Worm (Caenorhabditis elegans) whole organism, L2 larva: ENCODE data around the gene symk-1.

Source experiments
- F13H6.1 ChIP-seq: sonication (generic microtip); optimal IDR thresholded peaks from 2 replicates; lab custom pipeline; 2016; ENCODE audit warnings: missing genetic modification characterization, missing compliant biosample characterization
- R02D3.7 ChIP-seq: fragments of 150-350 bp; optimal IDR thresholded peaks from 2 replicates; lab custom pipeline; 2014; ENCODE audit warnings: missing biosample characterization, missing genetic modification characterization
- Y55F3AM.14 ChIP-seq: fragments of 200-800 bp; sonication (Bioruptor generic); optimal IDR thresholded peaks from 2 replicates; lab custom pipeline; 2018; ENCODE audit warnings: mild to moderate bottlenecking, missing genetic modification characterization, missing compliant biosample characterization
- alr-1 ChIP-seq: fragments of 150-350 bp; optimal IDR thresholded peaks from 2 replicates; lab custom pipeline; 2014; ENCODE audit warnings: missing biosample characterization, missing genetic modification characterization
- aly-2 ChIP-seq: fragments of 150-350 bp; optimal IDR thresholded peaks from 2 replicates; lab custom pipeline; 2014; ENCODE audit warnings: missing biosample characterization, missing genetic modification characterization
- blmp-1 ChIP-seq: sonication (generic microtip); optimal IDR thresholded peaks from 2 replicates; lab custom pipeline; 2017; ENCODE audit warnings: missing genetic modification characterization, mild to moderate bottlenecking, missing compliant biosample characterization, antibody characterized with exemption, moderate library complexity; ENCODE audit not compliant: insufficient read depth
- ceh-16 ChIP-seq: fragments of 150-350 bp; optimal IDR thresholded peaks from 2 replicates; lab custom pipeline; 2014; ENCODE audit warnings: missing biosample characterization, missing genetic modification characterization
- ceh-82 ChIP-seq: fragments of 150-350 bp; optimal IDR thresholded peaks from 2 replicates; lab custom pipeline; 2014; ENCODE audit warnings: missing biosample characterization, missing genetic modification characterization
- crh-2 ChIP-seq: sonication (generic microtip); optimal IDR thresholded peaks from 2 replicates; lab custom pipeline; 2017; ENCODE audit warnings: missing biosample characterization, missing genetic modification characterization
- dmd-4 ChIP-seq: sonication (generic microtip); optimal IDR thresholded peaks from 2 replicates; lab custom pipeline; 2017; ENCODE audit warnings: missing biosample characterization, missing genetic modification characterization
- egl-27 ChIP-seq: sonication (generic microtip); optimal IDR thresholded peaks from 3 replicates; lab custom pipeline; 2017; ENCODE audit warnings: missing biosample characterization, missing genetic modification reagents, missing genetic modification characterization
- elt-1 ChIP-seq: fragments of 150-350 bp; optimal IDR thresholded peaks from 2 replicates; lab custom pipeline; 2014; ENCODE audit warnings: missing biosample characterization, missing genetic modification characterization
- elt-3 ChIP-seq: sonication (generic microtip); optimal IDR thresholded peaks from 2 replicates; lab custom pipeline; 2017; ENCODE audit warnings: missing biosample characterization, missing genetic modification characterization
- gmeb-1 ChIP-seq: fragments of 150-350 bp; optimal IDR thresholded peaks from 2 replicates; lab custom pipeline; 2014; ENCODE audit warnings: missing biosample characterization, missing genetic modification characterization
- lin-11 ChIP-seq: fragments of 150-350 bp; sonication (generic microtip); optimal IDR thresholded peaks from 2 replicates; lab custom pipeline; 2014; ENCODE audit warnings: missing biosample characterization, missing genetic modification characterization, inconsistent platforms, mixed read lengths
- lin-13 ChIP-seq: fragments of 150-350 bp; optimal IDR thresholded peaks from 2 replicates; lab custom pipeline; 2014; ENCODE audit warnings: missing biosample characterization, missing genetic modification reagents, missing genetic modification characterization
- lin-39 ChIP-seq: fragments of 150-350 bp; optimal IDR thresholded peaks from 2 replicates; lab custom pipeline; 2014; ENCODE audit warnings: missing biosample characterization, missing genetic modification reagents, missing genetic modification characterization
- mab-5 ChIP-seq: fragments of 150-350 bp; optimal IDR thresholded peaks from 2 replicates; lab custom pipeline; 2014; ENCODE audit warnings: missing biosample characterization, missing genetic modification characterization
- mbf-1 ChIP-seq: sonication (generic microtip); optimal IDR thresholded peaks from 2 replicates; lab custom pipeline; 2017; ENCODE audit warnings: missing biosample characterization, missing genetic modification characterization
- mdl-1 ChIP-seq, 2 experiments: fragments of 150-350 bp in 1 of 2; sonication (generic microtip) in 1 of 2; optimal IDR thresholded peaks; 2 replicates each; lab custom pipeline; 2017; ENCODE audit warnings: missing biosample characterization in 2 of 2, missing genetic modification characterization in 2 of 2
- nhr-10 ChIP-seq: sonication (generic microtip); optimal IDR thresholded peaks from 2 replicates; lab custom pipeline; 2017; ENCODE audit warnings: missing biosample characterization, missing genetic modification characterization
- nhr-12 ChIP-seq: fragments of 150-350 bp; optimal IDR thresholded peaks from 2 replicates; lab custom pipeline; 2014; ENCODE audit warnings: missing biosample characterization, missing genetic modification characterization
- nhr-129 ChIP-seq: fragments of 150-350 bp; optimal IDR thresholded peaks from 2 replicates; lab custom pipeline; 2014; ENCODE audit warnings: missing biosample characterization, missing genetic modification characterization
- nhr-21 ChIP-seq: fragments of 150-350 bp; optimal IDR thresholded peaks from 2 replicates; lab custom pipeline; 2014; ENCODE audit warnings: missing biosample characterization, missing genetic modification characterization
- nhr-23 ChIP-seq: fragments of 150-350 bp; optimal IDR thresholded peaks from 2 replicates; lab custom pipeline; 2014; ENCODE audit warnings: missing biosample characterization, missing genetic modification reagents, missing genetic modification characterization
- nhr-25 ChIP-seq: fragments of 150-350 bp; sonication (generic microtip); optimal IDR thresholded peaks from 3 replicates; lab custom pipeline; 2014; ENCODE audit warnings: missing biosample characterization, missing genetic modification characterization
- nhr-6 ChIP-seq: fragments of 150-350 bp; optimal IDR thresholded peaks from 2 replicates; lab custom pipeline; 2014; ENCODE audit warnings: missing biosample characterization, missing genetic modification characterization
- nhr-77 ChIP-seq: fragments of 150-350 bp; optimal IDR thresholded peaks from 2 replicates; lab custom pipeline; 2014; ENCODE audit warnings: missing biosample characterization, missing genetic modification characterization
- peb-1 ChIP-seq: fragments of 150-350 bp; optimal IDR thresholded peaks from 2 replicates; lab custom pipeline; 2014; ENCODE audit warnings: missing biosample characterization, missing genetic modification characterization
- skn-1 ChIP-seq: sonication (generic microtip); optimal IDR thresholded peaks from 2 replicates; lab custom pipeline; 2017; ENCODE audit warnings: missing biosample characterization, missing genetic modification characterization
- sma-3 ChIP-seq: sonication (generic microtip); optimal IDR thresholded peaks from 2 replicates; lab custom pipeline; 2016; ENCODE audit warnings: missing genetic modification reagents, missing genetic modification characterization, missing compliant biosample characterization
- sma-9 ChIP-seq, 2 experiments: fragments of 150-350 bp in 1 of 2; sonication (generic microtip) in 1 of 2; optimal IDR thresholded peaks; 2 replicates each; lab custom pipeline; 2014 to 2016; ENCODE audit warnings: missing genetic modification characterization in 2 of 2, mild to moderate bottlenecking in 1 of 2, missing biosample characterization in 1 of 2, missing compliant biosample characterization in 1 of 2, missing genetic modification reagents in 1 of 2, moderate library complexity in 1 of 2
- snpc-4 ChIP-seq: fragments of 150-350 bp; optimal IDR thresholded peaks from 2 replicates; lab custom pipeline; 2014; ENCODE audit warnings: missing biosample characterization, missing genetic modification characterization
- unc-39 ChIP-seq: fragments of 150-350 bp; optimal IDR thresholded peaks from 2 replicates; lab custom pipeline; 2014; ENCODE audit warnings: missing biosample characterization, missing genetic modification characterization
- unc-62 ChIP-seq: fragments of 150-350 bp; optimal IDR thresholded peaks from 2 replicates; lab custom pipeline; 2014; ENCODE audit warnings: missing biosample characterization, missing genetic modification reagents, missing genetic modification characterization
- ztf-11 ChIP-seq: sonication (generic microtip); optimal IDR thresholded peaks from 2 replicates; lab custom pipeline; 2017; ENCODE audit warnings: missing biosample characterization, missing genetic modification characterization

Gene symk-1

ce11 chrV:8520846-8521553 lies 49.1 kb upstream of the symk-1 start, which contains the start of the genes F45F2.11 and otpl-7:
Gene F45F2.11 (minus strand): TSS chrV:8520896.
Gene otpl-7 (plus strand): TSS chrV:8521503.
- TF ChIP-seq nhr-21 (no peak), unc-62 (GFP tag; lab: Kevin White, UChicago) (no peak), peb-1 (tag; lab: Kevin White, UChicago) (no peak), alr-1 (tag; lab: Kevin White, UChicago) (no peak), ceh-16 (no peak), Y55F3AM.14 (GFP tag; lab: Kevin White, UChicago) (no peak), mab-5 (tag; lab: Kevin White, UChicago) (no peak), elt-3 (tag; lab: Kevin White, UChicago) (no peak), sma-9 (GFP tag; optimal IDR thresholded peaks at IDR 0.05; lab: Kevin White, UChicago) (no peak), sma-9 (tag; optimal IDR thresholded peaks at IDR 0.05; lab: Kevin White, UChicago) (no peak), egl-27 (tag; lab: Kevin White, UChicago) (no peak), blmp-1 (tag; lab: Kevin White, UChicago) (no peak), lin-11 (tag; lab: Kevin White, UChicago) (no peak), crh-2 (no peak), sma-3 (GFP tag; lab: Kevin White, UChicago) (no peak), aly-2 (tag; lab: Kevin White, UChicago) (no peak), nhr-23 (no peak)

- no peak for TF ChIP-seq nhr-10 (tag; lab: Kevin White, UChicago)
- no peak for TF ChIP-seq lin-39
- no peak for TF ChIP-seq mdl-1 (tag; optimal IDR thresholded peaks at IDR 0.05; lab: Kevin White, UChicago)
- TF ChIP-seq nhr-12 (tag; lab: Kevin White, UChicago), result no peak
- no peak for TF ChIP-seq peb-1 (tag; lab: Kevin White, UChicago)
- no peak for TF ChIP-seq gmeb-1
- no peak for TF ChIP-seq unc-62 (GFP tag; lab: Kevin White, UChicago)
- TF ChIP-seq lin-13, result no peak
- TF ChIP-seq nhr-25 (tag; lab: Kevin White, UChicago), result no peak
- TF ChIP-seq nhr-129 (tag; lab: Kevin White, UChicago), result no peak
- TF ChIP-seq nhr-21, result no peak
- no peak for TF ChIP-seq nhr-23
- no peak for TF ChIP-seq sma-9 (GFP tag; optimal IDR thresholded peaks at IDR 0.05; lab: Kevin White, UChicago)
- TF ChIP-seq sma-9 (tag; optimal IDR thresholded peaks at IDR 0.05; lab: Kevin White, UChicago), result no peak
- TF ChIP-seq ztf-11, result no peak
- no peak for TF ChIP-seq snpc-4 (tag; lab: Kevin White, UChicago)
- no peak for TF ChIP-seq nhr-6 (tag; lab: Kevin White, UChicago)
- TF ChIP-seq mbf-1 (tag; lab: Kevin White, UChicago), result no peak
- TF ChIP-seq mab-5 (tag; lab: Kevin White, UChicago), result no peak
- no peak for TF ChIP-seq unc-39
- no peak for TF ChIP-seq elt-1 (tag; lab: Kevin White, UChicago)
Observed at ce11 chrV:8525774-8526173, 44.3 kb upstream of the symk-1 start, which contains the start of gene otpl-6. Gene otpl-6 (plus strand): TSS chrV:8526074.

DNA sequence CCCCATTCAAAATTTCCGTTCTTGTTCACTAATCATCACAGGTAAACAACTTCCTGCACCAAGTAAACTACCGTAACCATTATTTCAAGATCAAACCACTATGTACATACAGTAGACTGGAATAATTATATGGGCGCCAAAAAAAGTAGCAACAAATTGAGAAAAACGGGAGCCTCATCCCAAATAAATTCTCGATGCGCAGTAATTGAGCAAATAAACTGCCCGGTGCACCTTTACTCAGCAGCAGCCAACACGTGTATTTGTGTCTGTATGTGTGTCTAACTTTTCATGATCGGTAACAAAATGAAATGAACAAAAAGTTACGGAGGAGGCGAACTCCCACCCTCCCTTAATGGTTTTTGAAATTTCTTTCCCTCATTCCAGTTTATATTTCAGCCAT lies 40.9 kb upstream of the symk-1 start, which contains the start of gene otpl-5:
Gene otpl-5, plus strand, starts transcription at position 301 of the 400 bp plus-strand sequence.
- TF ChIP-seq dmd-4 (tag; lab: Kevin White, UChicago) (no peak), nhr-21 (no peak), sma-3 (GFP tag; lab: Kevin White, UChicago) (no peak), egl-27 (tag; lab: Kevin White, UChicago) (no peak), elt-3 (tag; lab: Kevin White, UChicago) (no peak), R02D3.7 (no peak), nhr-77 (tag; lab: Kevin White, UChicago) (no peak), ceh-16 (no peak), nhr-25 (tag; lab: Kevin White, UChicago) (no peak), skn-1 (no peak), ceh-82 (tag; lab: Kevin White, UChicago) (no peak), lin-13 (no peak), snpc-4 (tag; lab: Kevin White, UChicago) (no peak), F13H6.1 (tag; lab: Kevin White, UChicago) (no peak), nhr-10 (tag; lab: Kevin White, UChicago) (no peak), ztf-11 (no peak)
